Fruit fly (Drosophila melanogaster): ENCODE measurements around the gene Ir75a.
A peak's percentile ranks its signal among the peaks of the same experiment; 100 is the strongest.

Ir75a gene

dm6 chr3L:17820093-17820492 is 2.4 kb upstream of the Ir75a start, which contains the start of gene Ir75b:
Gene Ir75b, minus strand, starts transcription at chr3L:17820193.
- TF ChIP-seq toe (GFP tag; optimal IDR thresholded peaks at IDR 0.05) (no peak), pad (GFP tag; optimal IDR thresholded peaks at IDR 0.05) (no peak), CG5204 (GFP tag; optimal IDR thresholded peaks at IDR 0.05) (no peak)

dm6 chr3L:17814036-17814435 is 3.7 kb downstream of the Ir75a start, which contains the start of gene Cln3:
Gene Cln3, minus strand, starts transcription at chr3L:17814119.
- no peak for TF ChIP-seq cnc (optimal IDR thresholded peaks at IDR 0.05)
- no peak for TF ChIP-seq ovo (GFP tag; optimal IDR thresholded peaks at IDR 0.05)
- TF ChIP-seq Crg-1 (GFP tag; optimal IDR thresholded peaks at IDR 0.05), result no peak
- peak; percentile 41 for TF ChIP-seq pad (GFP tag; optimal IDR thresholded peaks at IDR 0.05)
- TF ChIP-seq CG33017 (tag; optimal IDR thresholded peaks at IDR 0.05), result peak; percentile 79
- no peak for TF ChIP-seq CG1620 (GFP tag; optimal IDR thresholded peaks at IDR 0.05)
- peak; percentile 72 for TF ChIP-seq CG7045 (GFP tag; optimal IDR thresholded peaks at IDR 0.05)
- peak; percentile 6 for TF ChIP-seq kay (GFP tag; ENCODE audit: borderline replicate concordance)
- peak; percentile 32 for TF ChIP-seq Hr96 (GFP tag; optimal IDR thresholded peaks at IDR 0.05)
- TF ChIP-seq Clk (GFP tag; optimal IDR thresholded peaks at IDR 0.05), result no peak
- peak; percentile 32 for TF ChIP-seq CG7101 (tag; optimal IDR thresholded peaks at IDR 0.05)
- peak; percentile 6 for TF ChIP-seq CG11617 (GFP tag; optimal IDR thresholded peaks at IDR 0.05)
- TF ChIP-seq cic (GFP tag; optimal IDR thresholded peaks at IDR 0.05), result peak; percentile 82
- peak; percentile 8 for TF ChIP-seq Mnt (GFP tag; optimal IDR thresholded peaks at IDR 0.05)
- TF ChIP-seq bab1 (GFP tag; optimal IDR thresholded peaks at IDR 0.05), result no peak
- TF ChIP-seq tj (GFP tag; optimal IDR thresholded peaks at IDR 0.05), result peak; percentile 21
- peak; percentile 37 for TF ChIP-seq toe (GFP tag; optimal IDR thresholded peaks at IDR 0.05)
- peak; percentile 48 for TF ChIP-seq CG5204 (GFP tag; optimal IDR thresholded peaks at IDR 0.05)
- TF ChIP-seq CG14711 (tag; optimal IDR thresholded peaks at IDR 0.05), result no peak
- peak; percentile 74 for TF ChIP-seq CG12768 (GFP tag; optimal IDR thresholded peaks at IDR 0.05)

DNA sequence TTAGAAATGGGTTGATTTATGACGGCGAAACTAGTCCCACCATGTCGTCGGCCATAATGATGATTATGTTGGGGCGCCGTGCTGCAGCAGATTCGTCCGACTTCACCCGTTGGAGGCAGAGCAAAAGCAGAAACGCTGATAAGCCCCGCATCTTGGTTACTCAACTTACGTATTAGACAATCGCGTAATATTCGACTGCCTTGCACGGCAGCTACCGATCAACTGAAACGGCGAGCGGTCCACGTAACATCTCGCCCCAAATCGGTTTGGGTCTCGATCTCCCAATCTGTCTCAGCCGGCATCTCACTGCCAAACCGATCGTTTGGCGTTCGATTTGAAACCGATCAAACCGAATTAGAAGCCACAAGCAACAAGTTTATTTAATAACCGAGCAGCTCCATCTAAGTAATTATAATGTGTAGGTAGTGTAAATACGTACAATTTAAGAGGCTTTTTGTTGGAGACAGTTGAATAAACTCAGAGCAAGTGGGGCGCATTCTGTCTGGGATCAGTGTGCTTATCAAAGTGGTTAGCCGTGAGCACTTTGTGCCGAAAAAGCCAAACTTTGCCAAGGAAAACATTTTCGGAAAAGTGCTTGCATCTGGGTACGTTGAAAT is 9.0 kb downstream of the Ir75a start, which contains the start of gene CG32191:
CG32191 (minus strand) TSS at position 550 of the 617 bp plus-strand sequence.
- TF ChIP-seq cic (GFP tag; optimal IDR thresholded peaks at IDR 0.05) (no peak), bab1 (GFP tag; optimal IDR thresholded peaks at IDR 0.05) (no peak), CG33017 (tag; optimal IDR thresholded peaks at IDR 0.05) (no peak), CG14711 (tag; optimal IDR thresholded peaks at IDR 0.05) (no peak), cnc (optimal IDR thresholded peaks at IDR 0.05) (no peak), tj (GFP tag; optimal IDR thresholded peaks at IDR 0.05) (no peak), ovo (GFP tag; optimal IDR thresholded peaks at IDR 0.05) (no peak), pad (GFP tag; optimal IDR thresholded peaks at IDR 0.05) (no peak), Mnt (GFP tag; optimal IDR thresholded peaks at IDR 0.05) (no peak), toe (GFP tag; optimal IDR thresholded peaks at IDR 0.05) (no peak), CG1620 (GFP tag; optimal IDR thresholded peaks at IDR 0.05) (no peak)

dm6 chr3L:17806357-17807025 is 11.2 kb downstream of the Ir75a start, which contains the start of gene CG32187:
Gene CG32187, minus strand, starts transcription at chr3L:17806365.
- TF ChIP-seq toe (GFP tag; optimal IDR thresholded peaks at IDR 0.05) (no peak), CG33017 (tag; optimal IDR thresholded peaks at IDR 0.05) (no peak)

DNA sequence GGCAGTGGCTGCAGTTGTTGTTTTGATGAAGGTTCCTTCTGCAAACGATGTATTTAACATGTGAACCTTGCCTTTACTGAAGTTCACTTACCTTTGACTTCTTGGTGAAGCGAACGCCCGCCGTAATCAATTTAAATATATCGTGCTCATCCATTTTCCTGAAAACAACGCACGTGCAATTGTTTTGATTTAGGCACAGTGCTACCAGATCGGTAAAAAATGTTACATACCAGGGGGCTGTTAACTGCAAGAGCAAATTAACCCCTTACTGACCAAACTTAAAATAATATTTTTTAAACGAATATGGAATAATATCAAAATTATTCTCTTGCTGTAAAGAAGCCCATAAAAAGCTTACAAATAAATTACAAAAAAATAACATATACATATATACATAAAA is 13.2 kb downstream of the Ir75a start, which contains the start of gene ais:
ais (minus strand) TSS at position 205 of the 400 bp plus-strand sequence.
- TF ChIP-seq CG11617 (GFP tag; optimal IDR thresholded peaks at IDR 0.05) (peak; percentile 20), Clk (GFP tag; optimal IDR thresholded peaks at IDR 0.05) (no peak), Hr96 (GFP tag; optimal IDR thresholded peaks at IDR 0.05) (no peak), pad (GFP tag; optimal IDR thresholded peaks at IDR 0.05) (no peak), CG1620 (GFP tag; optimal IDR thresholded peaks at IDR 0.05) (no peak), CG7101 (tag; optimal IDR thresholded peaks at IDR 0.05) (peak; percentile 55), Crg-1 (GFP tag; optimal IDR thresholded peaks at IDR 0.05) (no peak), toe (GFP tag; optimal IDR thresholded peaks at IDR 0.05) (peak; percentile 40), CG14711 (tag; optimal IDR thresholded peaks at IDR 0.05) (no peak), CG12768 (GFP tag; optimal IDR thresholded peaks at IDR 0.05) (no peak), Mnt (GFP tag; optimal IDR thresholded peaks at IDR 0.05) (peak; percentile 98), ovo (GFP tag; optimal IDR thresholded peaks at IDR 0.05) (no peak), tj (GFP tag; optimal IDR thresholded peaks at IDR 0.05) (no peak), CG5204 (GFP tag; optimal IDR thresholded peaks at IDR 0.05) (peak; percentile 32), bab1 (GFP tag; optimal IDR thresholded peaks at IDR 0.05) (no peak), CG7045 (GFP tag; optimal IDR thresholded peaks at IDR 0.05) (no peak)

- TF ChIP-seq CG11617 (GFP tag; optimal IDR thresholded peaks at IDR 0.05) (no peak), Hr96 (GFP tag; optimal IDR thresholded peaks at IDR 0.05) (peak; percentile 64), bab1 (GFP tag; optimal IDR thresholded peaks at IDR 0.05) (peak; percentile 78), kay (GFP tag; ENCODE audit: borderline replicate concordance) (no peak), CG33017 (tag; optimal IDR thresholded peaks at IDR 0.05) (no peak), CG12768 (GFP tag; optimal IDR thresholded peaks at IDR 0.05) (no peak), tj (GFP tag; optimal IDR thresholded peaks at IDR 0.05) (no peak), pad (GFP tag; optimal IDR thresholded peaks at IDR 0.05) (peak; percentile 50), toe (GFP tag; optimal IDR thresholded peaks at IDR 0.05) (peak; percentile 40), Clk (GFP tag; optimal IDR thresholded peaks at IDR 0.05) (no peak), Mnt (GFP tag; optimal IDR thresholded peaks at IDR 0.05) (peak; percentile 18), Crg-1 (GFP tag; optimal IDR thresholded peaks at IDR 0.05) (peak; percentile 67), CG14711 (tag; optimal IDR thresholded peaks at IDR 0.05) (peak; percentile 45), CG5204 (GFP tag; optimal IDR thresholded peaks at IDR 0.05) (peak; percentile 42), ovo (GFP tag; optimal IDR thresholded peaks at IDR 0.05) (peak; percentile 50), CG1620 (GFP tag; optimal IDR thresholded peaks at IDR 0.05) (peak; percentile 70), CG7045 (GFP tag; optimal IDR thresholded peaks at IDR 0.05) (no peak), cnc (optimal IDR thresholded peaks at IDR 0.05) (no peak), CG7101 (tag; optimal IDR thresholded peaks at IDR 0.05) (peak; percentile 41), cic (GFP tag; optimal IDR thresholded peaks at IDR 0.05) (no peak)
Observed at dm6 chr3L:17802107-17802506, 15.6 kb downstream of the Ir75a start, which contains the start of gene NUCB1. Gene NUCB1, minus strand, starts transcription at chr3L:17802279.
